Worm (Caenorhabditis elegans) whole organism, young adult: ENCODE results near the gene del-8.

Experiments
- F22D6.2 ChIP-seq: sonication (generic microtip); optimal IDR thresholded peaks from 2 replicates; lab custom pipeline; 2016; ENCODE audit warnings: mild to moderate bottlenecking, missing genetic modification characterization, missing compliant biosample characterization
- F33H1.4 ChIP-seq: fragments of 200-800 bp; sonication (Bioruptor generic); IDR thresholded peaks from 2 replicates; pipeline ENCODE4 v1.3.6; 2022; ENCODE audit warnings: missing genetic modification reagents, missing genetic modification characterization, missing compliant biosample characterization
- F57C9.4 ChIP-seq: sonication (generic microtip); optimal IDR thresholded peaks from 2 replicates; lab custom pipeline; 2017; ENCODE audit warnings: mild to moderate bottlenecking, missing genetic modification characterization, missing compliant biosample characterization
- Y53G8AR.9 ChIP-seq: fragments of 200-800 bp; sonication (Bioruptor generic); conservative IDR thresholded peaks from 2 replicates; pipeline ENCODE4 v1.3.6; 2022; ENCODE audit warnings: missing genetic modification reagents, missing genetic modification characterization, missing compliant biosample characterization
- ama-1 ChIP-seq, 3 experiments: fragments of 150-350 bp in 1 of 3; sonication (generic microtip) in 2 of 3; optimal IDR thresholded peaks; 2 replicates each; lab custom pipeline; 2014 to 2018; ENCODE audit warnings: missing biosample characterization in 2 of 3, missing genetic modification characterization in 2 of 3, missing genetic modification reagents in 2 of 3
- cebp-1 ChIP-seq, 2 experiments: fragments of 200-800 bp in 1 of 2; sonication (Bioruptor generic) in 1 of 2; sonication (generic microtip) in 1 of 2; IDR thresholded peaks in 1 of 2; optimal IDR thresholded peaks in 1 of 2; 2 replicates each; pipeline versions ENCODE4 v1.3.6 to Lab custom; 2017 to 2022; ENCODE audit warnings: missing compliant biosample characterization in 2 of 2, missing genetic modification characterization in 2 of 2, mild to moderate bottlenecking in 1 of 2, missing genetic modification reagents in 1 of 2, moderate library complexity in 1 of 2
- ceh-58 ChIP-seq: fragments of 200-800 bp; sonication (Bioruptor generic); IDR thresholded peaks from 2 replicates; pipeline ENCODE4 v1.3.6; 2022; ENCODE audit warnings: missing genetic modification characterization, missing compliant biosample characterization
- ceh-91 ChIP-seq: fragments of 200-800 bp; sonication (Bioruptor generic); IDR thresholded peaks from 2 replicates; pipeline ENCODE4 v1.3.6; 2022; ENCODE audit warnings: missing genetic modification reagents, missing genetic modification characterization, missing compliant biosample characterization
- gei-17 ChIP-seq: fragments of 200-800 bp; sonication (Bioruptor generic); optimal IDR thresholded peaks from 2 replicates; lab custom pipeline; 2018; ENCODE audit warnings: mild to moderate bottlenecking, missing genetic modification characterization, missing compliant biosample characterization
- him-1 ChIP-seq: sonication (generic microtip); optimal IDR thresholded peaks from 2 replicates; lab custom pipeline; 2016; ENCODE audit warnings: missing genotype, missing genetic modification reagents, missing genetic modification characterization, missing compliant biosample characterization
- hlh-12 ChIP-seq: sonication (generic microtip); optimal IDR thresholded peaks from 2 replicates; lab custom pipeline; 2016; ENCODE audit warnings: missing genetic modification characterization, missing compliant biosample characterization
- hmg-20 ChIP-seq: fragments of 200-800 bp; sonication (Bioruptor generic); IDR thresholded peaks from 2 replicates; pipeline ENCODE4 v1.3.6; 2022; ENCODE audit warnings: missing genetic modification reagents, missing genetic modification characterization, missing compliant biosample characterization
- lin-40 ChIP-seq: sonication (generic microtip); optimal IDR thresholded peaks from 2 replicates; lab custom pipeline; 2016; ENCODE audit warnings: missing genetic modification characterization, mild to moderate bottlenecking, missing compliant biosample characterization, missing genotype, missing genetic modification reagents
- lir-1 ChIP-seq: fragments of 200-800 bp; sonication (Bioruptor generic); conservative IDR thresholded peaks from 2 replicates; pipeline ENCODE4 v1.3.6; 2022; ENCODE audit warnings: missing genetic modification reagents, missing genetic modification characterization, missing compliant biosample characterization
- lsl-1 ChIP-seq: fragments of 200-800 bp; sonication (Bioruptor generic); optimal IDR thresholded peaks from 2 replicates; lab custom pipeline; 2018; ENCODE audit warnings: mild to moderate bottlenecking, missing genetic modification characterization, moderate library complexity, missing compliant biosample characterization
- madf-3 ChIP-seq: fragments of 200-800 bp; sonication (Bioruptor generic); IDR thresholded peaks from 2 replicates; pipeline ENCODE4 v1.3.6; 2022; ENCODE audit warnings: missing genetic modification reagents, missing genetic modification characterization, missing compliant biosample characterization
- madf-6 ChIP-seq: fragments of 200-800 bp; sonication (Bioruptor generic); IDR thresholded peaks from 2 replicates; pipeline ENCODE4 v1.3.6; 2022; ENCODE audit warnings: missing genetic modification reagents, missing genetic modification characterization, missing compliant biosample characterization
- mes-4 ChIP-seq: sonication (generic microtip); optimal IDR thresholded peaks from 2 replicates; lab custom pipeline; 2016; ENCODE audit warnings: missing genotype, missing genetic modification characterization, missing compliant biosample characterization
- nfya-1 ChIP-seq: sonication (generic microtip); optimal IDR thresholded peaks from 2 replicates; lab custom pipeline; 2017; ENCODE audit warnings: antibody characterized with exemption, missing compliant biosample characterization, missing genetic modification characterization, borderline replicate concordance; ENCODE audit not compliant: insufficient read depth
- nfyb-1 ChIP-seq: fragments of 200-800 bp; sonication (Bioruptor generic); IDR thresholded peaks from 2 replicates; pipeline ENCODE4 v1.3.6; 2022; ENCODE audit warnings: missing genetic modification reagents, missing genetic modification characterization, missing compliant biosample characterization
- nhr-120 ChIP-seq: fragments of 200-800 bp; sonication (Bioruptor generic); IDR thresholded peaks from 2 replicates; pipeline ENCODE4 v1.3.6; 2022; ENCODE audit warnings: missing genetic modification characterization, missing compliant biosample characterization
- nhr-80 ChIP-seq: sonication (generic microtip); optimal IDR thresholded peaks from 2 replicates; lab custom pipeline; 2016; ENCODE audit warnings: missing genetic modification characterization, missing compliant biosample characterization
- pbrm-1 ChIP-seq: fragments of 200-800 bp; sonication (Bioruptor generic); IDR thresholded peaks from 2 replicates; pipeline ENCODE4 v1.3.6; 2022; ENCODE audit warnings: missing genetic modification reagents, missing genetic modification characterization, missing compliant biosample characterization
- rec-8 ChIP-seq, 2 experiments: sonication (generic microtip); optimal IDR thresholded peaks; 2 replicates each; lab custom pipeline; 2016; ENCODE audit warnings: mild to moderate bottlenecking in 2 of 2, missing genetic modification characterization in 2 of 2, missing genetic modification reagents in 2 of 2, missing genotype in 2 of 2, missing biosample characterization in 1 of 2, missing compliant biosample characterization in 1 of 2, moderate library complexity in 1 of 2
- repo-1 ChIP-seq: sonication (generic microtip); optimal IDR thresholded peaks from 2 replicates; lab custom pipeline; 2017; ENCODE audit warnings: mild to moderate bottlenecking, missing genetic modification characterization, missing compliant biosample characterization
- sea-2 ChIP-seq: fragments of 200-800 bp; sonication (Bioruptor generic); IDR thresholded peaks from 2 replicates; pipeline ENCODE4 v1.3.6; 2022; ENCODE audit warnings: missing genetic modification characterization, missing compliant biosample characterization
- tbp1 ChIP-seq: fragments of 200-800 bp; sonication (Bioruptor generic); optimal IDR thresholded peaks from 2 replicates; lab custom pipeline; 2018; ENCODE audit warnings: mild to moderate bottlenecking, missing genetic modification characterization, missing compliant biosample characterization
- unc-130 ChIP-seq: sonication (generic microtip); optimal IDR thresholded peaks from 2 replicates; lab custom pipeline; 2016; ENCODE audit warnings: missing genetic modification reagents, missing genetic modification characterization, missing compliant biosample characterization
- unc-62 ChIP-seq: fragments of 150-350 bp; optimal IDR thresholded peaks from 2 replicates; lab custom pipeline; 2014; ENCODE audit warnings: missing biosample characterization, missing genetic modification reagents, missing genetic modification characterization
- zim-3 ChIP-seq: sonication (generic microtip); optimal IDR thresholded peaks from 2 replicates; lab custom pipeline; 2017; ENCODE audit warnings: mild to moderate bottlenecking, missing genetic modification characterization, moderate library complexity, missing compliant biosample characterization

Gene del-8

ce11 chrX:9540464-9540863 is 48.8 kb upstream of the del-8 start (continued):
- TF ChIP-seq hlh-12 (tag; lab: Kevin White, UChicago) (no peak), sea-2 (no peak)

- no peak for TF ChIP-seq hmg-20 (GFP tag; lab: Robert Waterston, UW)
- TF ChIP-seq F22D6.2 (tag; lab: Kevin White, UChicago) = no peak
- TF ChIP-seq gei-17 = no peak
- no peak for TF ChIP-seq mes-4 (tag; lab: Kevin White, UChicago)
- no peak for TF ChIP-seq Y53G8AR.9
- TF ChIP-seq lsl-1 (GFP tag; lab: Kevin White, UChicago) = no peak
- no peak for TF ChIP-seq ama-1 (optimal IDR thresholded peaks at IDR 0.05; lab: Kevin White, UChicago)
- no peak for TF ChIP-seq ama-1 (GFP tag; optimal IDR thresholded peaks at IDR 0.05; lab: Kevin White, UChicago)
- no peak for TF ChIP-seq madf-6 (GFP tag; lab: Robert Waterston, UW)
- TF ChIP-seq pbrm-1 = no peak
- no peak for TF ChIP-seq ceh-91
These were observed 45.9 kb upstream of the del-8 start, which contains the start of gene F49E2.5 for ce11 chrX:9543352-9543751. TSS of gene F49E2.5 (plus strand) at chrX:9543652.

ce11 chrX:9544405-9544804 is 44.8 kb upstream of the del-8 start:
- TF ChIP-seq nhr-120 (no peak), madf-3 (GFP tag; lab: Robert Waterston, UW) (no peak), tbp1 (GFP tag; lab: Kevin White, UChicago) (no peak), lir-1 (GFP tag; lab: Robert Waterston, UW) (no peak)

DNA sequence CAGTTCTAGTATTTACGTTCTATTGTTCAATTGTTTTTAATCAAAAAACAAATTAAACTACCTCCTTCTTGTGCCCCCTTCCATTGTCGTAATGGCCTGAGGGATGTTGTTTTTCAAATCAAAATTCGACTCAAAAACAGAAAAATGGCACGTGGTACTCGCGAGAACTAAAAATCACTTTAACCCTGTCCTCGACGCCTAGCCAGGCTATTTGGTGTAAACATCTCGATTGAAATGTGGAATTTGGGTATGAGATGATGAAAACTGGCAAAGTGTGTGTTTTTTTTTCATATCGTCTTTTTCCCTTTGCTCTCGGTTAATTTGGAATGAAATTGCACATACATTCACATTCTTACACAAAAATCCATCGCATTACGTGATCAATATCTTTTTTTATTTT is 42.6 kb upstream of the del-8 start:
- TF ChIP-seq lir-1 (GFP tag; lab: Robert Waterston, UW) (no peak), ceh-58 (no peak)

- no peak for TF ChIP-seq him-1
- TF ChIP-seq nhr-80 (tag; lab: Kevin White, UChicago) = peak; percentile 60
- no peak for TF ChIP-seq zim-3 (tag; lab: Kevin White, UChicago)
- TF ChIP-seq rec-8 (tag; optimal IDR thresholded peaks at IDR 0.05; lab: Kevin White, UChicago) = no peak
- peak; percentile 9 for TF ChIP-seq lin-40 (tag; lab: Kevin White, UChicago)
- no peak for TF ChIP-seq nfyb-1 (GFP tag; lab: Robert Waterston, UW)
- no peak for TF ChIP-seq F33H1.4 (GFP tag; lab: Robert Waterston, UW)
- TF ChIP-seq F57C9.4 = no peak
- TF ChIP-seq repo-1 = no peak
- TF ChIP-seq unc-130 (GFP tag; lab: Kevin White, UChicago) = no peak
- no peak for TF ChIP-seq nfya-1 (tag; lab: Kevin White, UChicago)
- TF ChIP-seq, all 124 proteins: peak for 2
These were observed 41.9 kb upstream of the del-8 start for ce11 chrX:9547264-9547751.

DNA sequence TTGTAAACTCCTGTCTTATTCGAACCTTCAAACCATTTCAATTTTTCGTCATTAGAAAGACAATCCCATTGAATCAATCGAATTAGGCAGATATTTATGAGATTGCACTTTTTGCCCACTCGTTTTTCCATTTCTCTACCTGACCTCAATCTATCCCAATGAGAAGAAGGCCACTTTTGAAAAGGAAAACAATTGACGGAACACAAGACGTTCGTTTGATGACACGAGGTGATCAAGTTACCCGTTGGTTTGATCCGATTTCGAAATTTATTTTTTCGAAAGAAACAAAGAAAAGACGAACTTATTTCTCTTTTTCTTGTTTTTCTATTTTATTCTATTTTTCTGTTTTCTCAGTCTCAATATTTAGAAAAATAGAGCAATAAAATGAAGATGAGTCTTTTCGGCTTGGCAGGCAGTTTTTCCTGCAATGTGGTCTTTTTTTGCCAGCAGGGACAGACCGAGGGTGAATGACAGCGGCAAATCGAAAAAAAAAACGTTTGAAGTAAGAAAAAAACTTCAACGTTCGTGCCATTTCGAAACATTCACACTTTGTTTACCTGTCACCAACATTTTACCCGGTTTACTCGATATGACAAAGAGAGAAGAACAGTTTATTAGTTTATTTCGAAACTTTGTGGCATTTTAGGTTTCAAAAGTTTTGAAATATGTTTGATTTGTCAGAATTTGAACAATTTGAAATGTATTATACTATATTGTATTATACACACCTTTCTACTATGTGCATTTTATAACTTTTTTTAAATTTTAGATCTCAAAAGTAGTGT is 41.0 kb upstream of the del-8 start:
- no peak for TF ChIP-seq repo-1
- TF ChIP-seq unc-62 = peak; percentile 59
- TF ChIP-seq cebp-1 (GFP tag; IDR thresholded peaks at IDR 0.05; lab: Robert Waterston, UW) = no peak
- TF ChIP-seq cebp-1 (tag; optimal IDR thresholded peaks at IDR 0.05; lab: Kevin White, UChicago) = peak; percentile 74
- TF ChIP-seq, all 124 proteins: peak for 2
